Fruit fly (Drosophila melanogaster): ENCODE results near the gene CG46026.

The CG46026 gene

dm6 chr3R:6353624-6354352 lies 47.1 kb downstream of the CG46026 start (continued):
- no peak for TF ChIP-seq CG10669 (GFP tag; optimal IDR thresholded peaks at IDR 0.05)
- no peak for TF ChIP-seq CG6854 (GFP tag; optimal IDR thresholded peaks at IDR 0.05)
- TF ChIP-seq OdsH (GFP tag; optimal IDR thresholded peaks at IDR 0.05), result peak; percentile 88
- TF ChIP-seq dsx (GFP tag; optimal IDR thresholded peaks at IDR 0.05; ENCODE audit: poor library complexity, severe bottlenecking), result no peak
- TF ChIP-seq pdm3 (GFP tag; optimal IDR thresholded peaks at IDR 0.05), result peak; percentile 86
- TF ChIP-seq CG16779 (tag; optimal IDR thresholded peaks at IDR 0.05), result no peak
- TF ChIP-seq CG3032 (tag; optimal IDR thresholded peaks at IDR 0.05), result peak; percentile 75
- TF ChIP-seq dac (GFP tag; optimal IDR thresholded peaks at IDR 0.05), result peak; percentile 57
- peak; percentile 71 for TF ChIP-seq Lpt (GFP tag; optimal IDR thresholded peaks at IDR 0.05)
- TF ChIP-seq CG32006 (GFP tag; optimal IDR thresholded peaks at IDR 0.05), result peak; percentile 92
- TF ChIP-seq CG34406 (GFP tag; optimal IDR thresholded peaks at IDR 0.05), result no peak
- TF ChIP-seq eg (GFP tag; IDR thresholded peaks at IDR 0.05), result no peak
- peak; percentile 81 for TF ChIP-seq CG8632 (GFP tag; optimal IDR thresholded peaks at IDR 0.05)
- 0 out of 2 replicates have a peak, but pooled peaks have one; percentile 29 for TF ChIP-seq CG11294 (GFP tag; IDR thresholded peaks at IDR 0.05)
- no peak for TF ChIP-seq fkh (GFP tag; optimal IDR thresholded peaks at IDR 0.05)
- no peak for TF ChIP-seq Hr38 (GFP tag; optimal IDR thresholded peaks at IDR 0.05)
- peak; percentile 93 for TF ChIP-seq svp (GFP tag)
- peak; percentile 91 for TF ChIP-seq Hr4 (GFP tag; optimal IDR thresholded peaks at IDR 0.05)
- TF ChIP-seq Eip93F (GFP tag; optimal IDR thresholded peaks at IDR 0.05), result no peak
- peak; percentile 82; the same call in 1 of the 2 replicates for TF ChIP-seq CG15336 (GFP tag; IDR thresholded peaks at IDR 0.05)
- peak; percentile 72 for TF ChIP-seq fd59A (GFP tag; optimal IDR thresholded peaks at IDR 0.05)
- TF ChIP-seq Ets96B (tag; optimal IDR thresholded peaks at IDR 0.05), result peak; percentile 75
- peak; percentile 80 for TF ChIP-seq Smox (GFP tag; optimal IDR thresholded peaks at IDR 0.05)
- no peak for TF ChIP-seq CG7368 (GFP tag; optimal IDR thresholded peaks at IDR 0.05)
- TF ChIP-seq CG11762 (GFP tag; optimal IDR thresholded peaks at IDR 0.05; ENCODE audit: insufficient read depth), result peak; percentile 71
- peak; percentile 88 for TF ChIP-seq Met (GFP tag; optimal IDR thresholded peaks at IDR 0.05)
- no peak for TF ChIP-seq CG1621 (tag; optimal IDR thresholded peaks at IDR 0.05)
- TF ChIP-seq CG8319 (GFP tag; optimal IDR thresholded peaks at IDR 0.05), result peak; percentile 64
- peak; percentile 79 for TF ChIP-seq CG4318 (GFP tag; optimal IDR thresholded peaks at IDR 0.05)

dm6 chr3R:6354408-6354807 lies 47.7 kb downstream of the CG46026 start:
- TF ChIP-seq svp (GFP tag) (peak; percentile 90), CG10669 (GFP tag; optimal IDR thresholded peaks at IDR 0.05) (no peak)
